Worm (Caenorhabditis elegans): ENCODE results near the gene F58E2.2.

ce11 chrIV:3440848-3441247, 29.0 kb upstream of the F58E2.2 start, which contains the start of gene grd-10:
- TF ChIP-seq blmp-1 (tag; optimal IDR thresholded peaks at IDR 0.05) (no peak), fos-1 (tag; optimal IDR thresholded peaks at IDR 0.05) (no peak)
